Fruit fly (Drosophila melanogaster) Kc167 (cell line): ENCODE data around the gene Mrtf.

ENCODE experiments used
- insv ChIP-seq: fragments of >200 bp; optimal IDR thresholded peaks from 3 replicates; lab custom pipeline; 2018; ENCODE audit warnings: missing external identifiers
- psq ChIP-seq: fragments of >200 bp; optimal IDR thresholded peaks from 2 replicates; lab custom pipeline; 2017; ENCODE audit warnings: missing external identifiers

DNA sequence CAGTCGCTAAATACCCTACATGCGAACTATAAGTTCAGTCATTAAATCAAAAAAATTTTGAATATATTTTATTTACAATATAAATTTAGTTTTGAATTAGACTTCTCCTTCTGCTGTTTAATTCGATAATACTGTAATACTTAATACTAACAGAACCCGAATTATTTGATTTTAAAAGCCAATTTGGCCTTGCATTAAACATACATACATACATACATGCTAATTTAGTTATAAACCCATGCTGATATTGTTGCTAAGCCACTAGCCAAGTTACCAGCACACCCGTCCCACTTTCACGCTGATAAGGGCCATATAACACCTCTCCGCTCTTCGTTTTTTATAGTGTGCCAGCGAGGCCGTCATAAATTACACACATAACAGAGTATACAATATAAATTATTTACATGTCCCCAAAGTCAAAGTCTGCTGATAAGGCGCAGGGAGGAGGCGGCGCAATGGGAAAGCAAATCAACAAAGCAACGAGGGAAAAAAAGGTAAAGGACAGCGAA lies 32.8 kb upstream of the Mrtf start:
- TF ChIP-seq psq (lab: Kevin White, UChicago): no peak
- TF ChIP-seq insv (lab: Kevin White, UChicago): no peak
